Worm (Caenorhabditis elegans) whole organism, L4 larva: ENCODE data around the gene Y43B11AL.1.

Experiments used
- F37D6.2 ChIP-seq: sonication (generic microtip); optimal IDR thresholded peaks from 2 replicates; lab custom pipeline; 2016; ENCODE audit warnings: mild to moderate bottlenecking, missing genetic modification characterization, missing compliant biosample characterization
- R02D3.7 ChIP-seq: fragments of 150-350 bp; sonication (generic microtip); optimal IDR thresholded peaks from 3 replicates; lab custom pipeline; 2014; ENCODE audit warnings: missing biosample characterization, missing genetic modification characterization
- T20F7.1 ChIP-seq: fragments of 200-800 bp; sonication (Bioruptor generic); optimal IDR thresholded peaks from 2 replicates; lab custom pipeline; 2018; ENCODE audit warnings: mild to moderate bottlenecking, missing genetic modification characterization, missing compliant biosample characterization
- T26A8.4 ChIP-seq: fragments of 200-800 bp; sonication (Bioruptor generic); IDR thresholded peaks from 2 replicates; pipeline ENCODE4 v1.3.6; 2022; ENCODE audit warnings: missing genetic modification characterization, missing compliant biosample characterization
- aha-1 ChIP-seq: fragments of 150-350 bp; peaks from one replicate; lab custom pipeline; 2014; ENCODE audit warnings: missing biosample characterization, missing genetic modification characterization
- aly-2 ChIP-seq: sonication (generic microtip); optimal IDR thresholded peaks from 2 replicates; lab custom pipeline; 2018; ENCODE audit warnings: missing biosample characterization, missing genetic modification characterization
- arid-1 ChIP-seq: fragments of 200-800 bp; sonication (Bioruptor generic); conservative IDR thresholded peaks from 2 replicates; pipeline ENCODE4 v1.3.6; 2022; ENCODE audit warnings: missing genetic modification reagents, missing genetic modification characterization, missing compliant biosample characterization
- ces-1 ChIP-seq: fragments of 150-350 bp; sonication (generic microtip); optimal IDR thresholded peaks from 4 replicates; lab custom pipeline; 2014; ENCODE audit warnings: missing biosample characterization, missing genetic modification reagents, missing genetic modification characterization
- daf-16 ChIP-seq, 3 experiments: sonication (generic microtip); optimal IDR thresholded peaks; 2 replicates each; lab custom pipeline; 2016 to 2017; ENCODE audit warnings: missing genetic modification characterization in 3 of 3, missing genetic modification reagents in 3 of 3, mild to moderate bottlenecking in 2 of 3, missing compliant biosample characterization in 2 of 3, missing biosample characterization in 1 of 3, moderate library complexity in 1 of 3
- dmd-6 ChIP-seq: fragments of 200-800 bp; sonication (Bioruptor generic); IDR thresholded peaks from 2 replicates; pipeline ENCODE4 v1.3.6; 2022; ENCODE audit warnings: missing genetic modification reagents, missing genetic modification characterization, missing compliant biosample characterization
- dmd-9 ChIP-seq: fragments of 200-800 bp; sonication (Bioruptor generic); IDR thresholded peaks from 2 replicates; pipeline ENCODE4 v1.3.6; 2022; ENCODE audit warnings: missing genetic modification reagents, missing genetic modification characterization, missing compliant biosample characterization
- dpl-1 ChIP-seq: fragments of 150-350 bp; optimal IDR thresholded peaks from 2 replicates; lab custom pipeline; 2014; ENCODE audit warnings: missing biosample characterization, missing genetic modification reagents, missing genetic modification characterization
- duxl-1 ChIP-seq: sonication (generic microtip); optimal IDR thresholded peaks from 2 replicates; lab custom pipeline; 2016; ENCODE audit warnings: mild to moderate bottlenecking, missing genetic modification characterization, moderate library complexity, missing compliant biosample characterization; ENCODE audit not compliant: poor library complexity
- dve-1 ChIP-seq: sonication (generic microtip); optimal IDR thresholded peaks from 2 replicates; lab custom pipeline; 2017; ENCODE audit warnings: antibody characterized with exemption, mild to moderate bottlenecking, missing genetic modification characterization, missing compliant biosample characterization; ENCODE audit not compliant: insufficient read depth
- egl-27 ChIP-seq: sonication (generic microtip); optimal IDR thresholded peaks from 3 replicates; lab custom pipeline; 2017; ENCODE audit warnings: missing biosample characterization, missing genetic modification reagents, missing genetic modification characterization
- fos-1 ChIP-seq: fragments of 150-350 bp; optimal IDR thresholded peaks from 2 replicates; lab custom pipeline; 2014; ENCODE audit warnings: missing biosample characterization, missing genetic modification characterization
- gei-8 ChIP-seq: fragments of 200-800 bp; sonication (Bioruptor generic); optimal IDR thresholded peaks from 2 replicates; lab custom pipeline; 2018; ENCODE audit warnings: mild to moderate bottlenecking, missing genetic modification characterization, missing compliant biosample characterization
- hlh-11 ChIP-seq: fragments of 200-800 bp; sonication (Bioruptor generic); optimal IDR thresholded peaks from 2 replicates; lab custom pipeline; 2018; ENCODE audit warnings: mild to moderate bottlenecking, missing genetic modification characterization, missing compliant biosample characterization
- hlh-30 ChIP-seq: sonication (generic microtip); optimal IDR thresholded peaks from 2 replicates; lab custom pipeline; 2017; ENCODE audit warnings: antibody characterized with exemption, mild to moderate bottlenecking, missing genetic modification characterization, missing compliant biosample characterization; ENCODE audit not compliant: insufficient read depth
- lim-7 ChIP-seq: fragments of 200-800 bp; sonication (Bioruptor generic); IDR thresholded peaks from 2 replicates; pipeline ENCODE4 v1.3.6; 2022; ENCODE audit warnings: missing genetic modification characterization, missing compliant biosample characterization
- lin-38 ChIP-seq: fragments of 200-800 bp; sonication (Bioruptor generic); IDR thresholded peaks from 2 replicates; pipeline ENCODE4 v1.3.6; 2022; ENCODE audit warnings: missing genetic modification reagents, missing genetic modification characterization, missing compliant biosample characterization
- lin-39 ChIP-seq: fragments of 150-350 bp; optimal IDR thresholded peaks from 2 replicates; lab custom pipeline; 2014; ENCODE audit warnings: missing biosample characterization, missing genetic modification reagents, missing genetic modification characterization
- madf-9 ChIP-seq: fragments of 200-800 bp; sonication (Bioruptor generic); conservative IDR thresholded peaks from 2 replicates; pipeline ENCODE4 v1.3.6; 2022; ENCODE audit warnings: missing genetic modification reagents, missing genetic modification characterization, missing compliant biosample characterization
- mep-1 ChIP-seq: fragments of 150-350 bp; sonication (generic microtip); optimal IDR thresholded peaks from 3 replicates; lab custom pipeline; 2014; ENCODE audit warnings: missing biosample characterization, missing genetic modification characterization
- mxl-2 ChIP-seq: fragments of 200-800 bp; sonication (Bioruptor generic); conservative IDR thresholded peaks from 2 replicates; pipeline ENCODE4 v1.3.6; 2022; ENCODE audit warnings: missing genetic modification reagents, missing genetic modification characterization, missing compliant biosample characterization
- nhr-10 ChIP-seq: fragments of 150-350 bp; optimal IDR thresholded peaks from 2 replicates; lab custom pipeline; 2014; ENCODE audit warnings: missing biosample characterization, missing genetic modification characterization
- nhr-102 ChIP-seq: sonication (generic microtip); optimal IDR thresholded peaks from 2 replicates; lab custom pipeline; 2016; ENCODE audit warnings: mild to moderate bottlenecking, missing genetic modification characterization, moderate library complexity, missing compliant biosample characterization
- nhr-237 ChIP-seq: sonication (generic microtip); optimal IDR thresholded peaks from 2 replicates; lab custom pipeline; 2017; ENCODE audit warnings: missing biosample characterization, missing genetic modification characterization
- nhr-28 ChIP-seq: fragments of 150-350 bp; optimal IDR thresholded peaks from 2 replicates; lab custom pipeline; 2014; ENCODE audit warnings: missing biosample characterization, missing genetic modification characterization
- nhr-42 ChIP-seq: fragments of 200-800 bp; sonication (Bioruptor generic); IDR thresholded peaks from 2 replicates; pipeline ENCODE4 v1.3.6; 2022; ENCODE audit warnings: missing genetic modification characterization, missing compliant biosample characterization
- nhr-76 ChIP-seq: fragments of 150-350 bp; optimal IDR thresholded peaks from 2 replicates; lab custom pipeline; 2014; ENCODE audit warnings: missing biosample characterization, missing genetic modification characterization
- pha-4 ChIP-seq, 2 experiments: fragments of 150-350 bp in 1 of 2; fragments of 200-800 bp in 1 of 2; sonication (Bioruptor generic) in 1 of 2; IDR thresholded peaks in 1 of 2; optimal IDR thresholded peaks in 1 of 2; 2 replicates each; pipeline versions ENCODE4 v1.3.6 to Lab custom; 2014 to 2022; ENCODE audit warnings: missing genetic modification characterization in 2 of 2, missing genetic modification reagents in 2 of 2, missing biosample characterization in 1 of 2, missing compliant biosample characterization in 1 of 2
- php-3 ChIP-seq: fragments of 200-800 bp; sonication (Bioruptor generic); IDR thresholded peaks from 2 replicates; pipeline ENCODE4 v1.3.6; 2022; ENCODE audit warnings: missing genetic modification reagents, missing genetic modification characterization, missing compliant biosample characterization
- pqm-1 ChIP-seq: sonication (generic microtip); optimal IDR thresholded peaks from 2 replicates; lab custom pipeline; 2017; ENCODE audit warnings: missing biosample characterization, missing genetic modification characterization
- saeg-2 ChIP-seq: fragments of 200-800 bp; sonication (Bioruptor generic); IDR thresholded peaks from 2 replicates; pipeline ENCODE4 v1.3.6; 2022; ENCODE audit warnings: missing genetic modification reagents, missing genetic modification characterization, missing compliant biosample characterization
- sdz-12 ChIP-seq: fragments of 200-800 bp; sonication (Bioruptor generic); optimal IDR thresholded peaks from 2 replicates; lab custom pipeline; 2018; ENCODE audit warnings: mild to moderate bottlenecking, missing genetic modification characterization, missing compliant biosample characterization
- set-16 ChIP-seq: fragments of 200-800 bp; sonication (Bioruptor generic); IDR thresholded peaks from 2 replicates; pipeline ENCODE4 v1.3.6; 2022; ENCODE audit warnings: missing genetic modification reagents, missing genetic modification characterization, missing compliant biosample characterization
- snpc-1.2 ChIP-seq: fragments of 200-800 bp; sonication (Bioruptor generic); IDR thresholded peaks from 2 replicates; pipeline ENCODE4 v1.3.6; 2022; ENCODE audit warnings: missing genetic modification reagents, missing genetic modification characterization, missing compliant biosample characterization
- spr-3 ChIP-seq: fragments of 200-800 bp; sonication (Bioruptor generic); optimal IDR thresholded peaks from 2 replicates; lab custom pipeline; 2018; ENCODE audit warnings: mild to moderate bottlenecking, missing genetic modification characterization, missing compliant biosample characterization
- tag-97 ChIP-seq: fragments of 200-800 bp; sonication (Bioruptor generic); IDR thresholded peaks from 2 replicates; pipeline ENCODE4 v1.3.6; 2022; ENCODE audit warnings: missing genetic modification characterization, missing compliant biosample characterization
- tra-1 ChIP-seq: fragments of 200-800 bp; sonication (Bioruptor generic); IDR thresholded peaks from 2 replicates; pipeline ENCODE4 v1.3.6; 2022; ENCODE audit warnings: missing genetic modification reagents, missing genetic modification characterization, missing compliant biosample characterization
- vab-7 ChIP-seq: fragments of 200-800 bp; sonication (Bioruptor generic); IDR thresholded peaks from 2 replicates; pipeline ENCODE4 v1.3.6; 2022; ENCODE audit warnings: missing genetic modification reagents, missing genetic modification characterization, missing compliant biosample characterization
- zag-1 ChIP-seq: fragments of 150-350 bp; optimal IDR thresholded peaks from 2 replicates; lab custom pipeline; 2014; ENCODE audit warnings: missing biosample characterization, missing genetic modification characterization
- zfp-2 ChIP-seq: sonication (generic microtip); optimal IDR thresholded peaks from 2 replicates; lab custom pipeline; 2016; ENCODE audit warnings: mild to moderate bottlenecking, missing genetic modification characterization, missing compliant biosample characterization
- zip-11 ChIP-seq: fragments of 200-800 bp; sonication (Bioruptor generic); IDR thresholded peaks from 2 replicates; pipeline ENCODE4 v1.3.6; 2022; ENCODE audit warnings: missing genetic modification characterization, missing compliant biosample characterization
- zip-2 ChIP-seq: fragments of 150-350 bp; optimal IDR thresholded peaks from 2 replicates; lab custom pipeline; 2014; ENCODE audit warnings: missing biosample characterization, missing genetic modification characterization

Gene Y43B11AL.1

ce11 chrIV:7045362-7045936 lies 19.7 kb upstream of the Y43B11AL.1 start:
- peak; percentile 33; the same call in 1 of the 2 replicates for TF ChIP-seq dmd-6 (GFP tag; lab: Robert Waterston, UW)
- TF ChIP-seq daf-16 (GFP tag; optimal IDR thresholded peaks at IDR 0.05; lab: Kevin White, UChicago) = no peak
- TF ChIP-seq daf-16 (tag; optimal IDR thresholded peaks at IDR 0.05; lab: Kevin White, UChicago) = peak; percentile 20
- TF ChIP-seq tag-97 = no peak
- TF ChIP-seq zip-11 (GFP tag; lab: Robert Waterston, UW) = no peak
- TF ChIP-seq zag-1 (tag; lab: Kevin White, UChicago) = no peak
- TF ChIP-seq dve-1 (tag; lab: Kevin White, UChicago) = peak; percentile 20
- no peak for TF ChIP-seq ces-1 (GFP tag; lab: Kevin White, UChicago)
- peak; percentile 35 for TF ChIP-seq nhr-28 (tag; lab: Kevin White, UChicago)
- TF ChIP-seq aly-2 (tag; lab: Kevin White, UChicago) = no peak
- no peak for TF ChIP-seq mxl-2 (GFP tag; lab: Robert Waterston, UW)
- no peak for TF ChIP-seq duxl-1 (tag; lab: Kevin White, UChicago)
- TF ChIP-seq pqm-1 (tag; lab: Kevin White, UChicago) = peak; percentile 66
- TF ChIP-seq aha-1 (tag; lab: Kevin White, UChicago) = peak; percentile 19
- TF ChIP-seq hlh-11 (tag; lab: Kevin White, UChicago) = no peak
- TF ChIP-seq, all 104 proteins: peak for 6

ce11 chrIV:7046641-7047361 lies 18.3 kb upstream of the Y43B11AL.1 start:
- TF ChIP-seq gei-8 (GFP tag; lab: Kevin White, UChicago) (no peak), nhr-10 (tag; lab: Kevin White, UChicago) (peak; percentile 68), nhr-102 (tag; lab: Kevin White, UChicago) (no peak), set-16 (GFP tag; lab: Robert Waterston, UW) (no peak), zfp-2 (tag; lab: Kevin White, UChicago) (no peak), nhr-76 (tag; lab: Kevin White, UChicago) (no peak), fos-1 (tag; lab: Kevin White, UChicago) (no peak), egl-27 (tag; lab: Kevin White, UChicago) (no peak), aha-1 (tag; lab: Kevin White, UChicago) (peak; percentile 0), tag-97 (no peak), vab-7 (GFP tag; lab: Robert Waterston, UW) (no peak), spr-3 (GFP tag; lab: Kevin White, UChicago) (no peak), tra-1 (GFP tag; lab: Robert Waterston, UW) (no peak), lim-7 (no peak), mep-1 (tag; lab: Kevin White, UChicago) (no peak), dmd-9 (GFP tag; lab: Robert Waterston, UW) (no peak), dve-1 (tag; lab: Kevin White, UChicago) (peak; percentile 36), mxl-2 (GFP tag; lab: Robert Waterston, UW) (no peak), zip-11 (GFP tag; lab: Robert Waterston, UW) (no peak), lin-39 (tag; lab: Kevin White, UChicago) (no peak), madf-9 (GFP tag; lab: Robert Waterston, UW) (no peak), arid-1 (GFP tag; lab: Robert Waterston, UW) (no peak), zip-2 (tag; lab: Kevin White, UChicago) (no peak), hlh-30 (tag; lab: Kevin White, UChicago) (no peak), sdz-12 (GFP tag; lab: Kevin White, UChicago) (no peak), lin-38 (GFP tag; lab: Robert Waterston, UW) (no peak), T20F7.1 (GFP tag; lab: Kevin White, UChicago) (no peak), F37D6.2 (tag; lab: Kevin White, UChicago) (no peak), saeg-2 (GFP tag; lab: Robert Waterston, UW) (no peak), R02D3.7 (tag; lab: Kevin White, UChicago) (no peak), nhr-237 (tag; lab: Kevin White, UChicago) (no peak), zag-1 (tag; lab: Kevin White, UChicago) (no peak), nhr-42 (GFP tag; lab: Robert Waterston, UW) (no peak), snpc-1.2 (no peak), dpl-1 (GFP tag; lab: Kevin White, UChicago) (no peak), T26A8.4 (GFP tag; lab: Robert Waterston, UW) (no peak), php-3 (GFP tag; lab: Robert Waterston, UW) (no peak), pha-4 (GFP tag; IDR thresholded peaks at IDR 0.05; lab: Robert Waterston, UW) (no peak), pha-4 (tag; optimal IDR thresholded peaks at IDR 0.05; lab: Kevin White, UChicago) (no peak)
